Worm (Caenorhabditis elegans) whole organism, L2 larva: Measurements from ENCODE around the gene fmo-2.

Experiments
- ceh-82 ChIP-seq: fragments of 150-350 bp; optimal IDR thresholded peaks from 2 replicates; lab custom pipeline; 2014; ENCODE audit warnings: missing biosample characterization, missing genetic modification characterization
- egl-27 ChIP-seq: sonication (generic microtip); optimal IDR thresholded peaks from 3 replicates; lab custom pipeline; 2017; ENCODE audit warnings: missing biosample characterization, missing genetic modification reagents, missing genetic modification characterization
- elt-3 ChIP-seq: sonication (generic microtip); optimal IDR thresholded peaks from 2 replicates; lab custom pipeline; 2017; ENCODE audit warnings: missing biosample characterization, missing genetic modification characterization
- fos-1 ChIP-seq: fragments of 150-350 bp; optimal IDR thresholded peaks from 2 replicates; lab custom pipeline; 2014; ENCODE audit warnings: missing biosample characterization, missing genetic modification characterization
- lsy-2 ChIP-seq, 2 experiments: fragments of 150-350 bp in 1 of 2; sonication (generic microtip) in 1 of 2; optimal IDR thresholded peaks; 2 replicates each; lab custom pipeline; 2014 to 2017; ENCODE audit warnings: missing biosample characterization in 2 of 2, missing genetic modification characterization in 2 of 2
- nhr-11 ChIP-seq: fragments of 150-350 bp; optimal IDR thresholded peaks from 2 replicates; lab custom pipeline; 2014; ENCODE audit warnings: missing biosample characterization, missing genetic modification characterization
- nhr-12 ChIP-seq: fragments of 150-350 bp; optimal IDR thresholded peaks from 2 replicates; lab custom pipeline; 2014; ENCODE audit warnings: missing biosample characterization, missing genetic modification characterization
- nhr-77 ChIP-seq: fragments of 150-350 bp; optimal IDR thresholded peaks from 2 replicates; lab custom pipeline; 2014; ENCODE audit warnings: missing biosample characterization, missing genetic modification characterization
- unc-62 ChIP-seq: fragments of 150-350 bp; optimal IDR thresholded peaks from 2 replicates; lab custom pipeline; 2014; ENCODE audit warnings: missing biosample characterization, missing genetic modification reagents, missing genetic modification characterization
- ztf-11 ChIP-seq: sonication (generic microtip); optimal IDR thresholded peaks from 2 replicates; lab custom pipeline; 2017; ENCODE audit warnings: missing biosample characterization, missing genetic modification characterization
- ztf-4 ChIP-seq: fragments of 150-350 bp; optimal IDR thresholded peaks from 2 replicates; lab custom pipeline; 2014; ENCODE audit warnings: missing biosample characterization, missing genetic modification characterization

DNA sequence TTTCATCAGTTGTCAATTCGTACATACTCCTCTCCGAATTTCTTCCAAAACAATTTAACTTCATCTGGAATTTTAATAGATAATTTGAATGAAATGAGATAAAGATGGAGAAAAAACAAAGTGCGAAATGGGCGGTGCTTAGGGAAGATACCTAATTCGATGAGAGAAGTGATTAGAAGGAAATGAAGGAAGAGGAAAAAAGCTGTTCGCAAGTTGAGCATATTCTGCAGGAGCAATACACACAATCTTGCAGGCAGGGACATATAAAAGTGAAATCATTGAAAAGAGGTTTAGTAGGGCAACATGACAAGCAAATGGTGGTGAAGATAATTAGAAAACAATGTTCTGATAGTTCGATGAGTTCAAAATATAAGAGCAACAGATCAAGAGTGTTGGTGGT lies 29.4 kb downstream of the fmo-2 start, which contains the start of gene glb-21:
- TF ChIP-seq ceh-82 (tag; lab: Kevin White, UChicago) (no peak), unc-62 (GFP tag; lab: Kevin White, UChicago) (no peak), nhr-12 (no peak), elt-3 (no peak), ztf-4 (tag; lab: Kevin White, UChicago) (no peak), fos-1 (tag; lab: Kevin White, UChicago) (no peak), ztf-11 (tag; lab: Kevin White, UChicago) (no peak), lsy-2 (tag; optimal IDR thresholded peaks at IDR 0.05; lab: Kevin White, UChicago) (no peak), nhr-77 (tag; lab: Kevin White, UChicago) (no peak), nhr-11 (tag; lab: Kevin White, UChicago) (no peak), egl-27 (tag; lab: Kevin White, UChicago) (no peak)
